Worm (Caenorhabditis elegans): ENCODE measurements around the gene mec-1.

DNA sequence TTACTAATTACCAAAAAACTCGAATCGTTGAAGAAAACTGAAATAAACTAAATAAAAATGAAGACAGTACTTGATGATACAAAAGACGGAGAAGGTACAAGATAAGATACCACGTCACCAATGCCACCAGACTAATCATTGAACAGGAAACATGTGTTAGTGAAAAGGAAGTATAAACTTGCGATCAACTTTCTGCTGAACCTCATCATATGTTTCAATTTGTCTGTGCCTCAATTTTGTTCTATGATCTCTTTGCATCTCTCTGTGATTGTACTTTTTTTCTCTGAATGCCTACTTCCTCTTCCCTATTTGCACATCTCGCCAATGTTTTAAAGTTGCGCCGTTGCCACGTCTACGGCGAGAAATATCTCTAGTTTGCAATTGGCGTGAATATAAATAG is 37.7 kb downstream of the mec-1 start:
- TF ChIP-seq snpc-4 (tag; optimal IDR thresholded peaks at IDR 0.05) (no peak), nhr-41 (GFP tag; IDR thresholded peaks at IDR 0.05) (no peak), ama-1 (optimal IDR thresholded peaks at IDR 0.05) (no peak), lin-13 (GFP tag; optimal IDR thresholded peaks at IDR 0.05) (no peak), ztf-11 (tag; optimal IDR thresholded peaks at IDR 0.05) (no peak), unc-39 (tag; optimal IDR thresholded peaks at IDR 0.05) (no peak), unc-62 (GFP tag; optimal IDR thresholded peaks at IDR 0.05 in 1 of 2) (no peak), unc-62 (tag; optimal IDR thresholded peaks at IDR 0.05) (no peak)

Measured in whole organism, L4 larva.